Worm (Caenorhabditis elegans): ENCODE data around the gene imp-3.

The imp-3 gene

DNA sequence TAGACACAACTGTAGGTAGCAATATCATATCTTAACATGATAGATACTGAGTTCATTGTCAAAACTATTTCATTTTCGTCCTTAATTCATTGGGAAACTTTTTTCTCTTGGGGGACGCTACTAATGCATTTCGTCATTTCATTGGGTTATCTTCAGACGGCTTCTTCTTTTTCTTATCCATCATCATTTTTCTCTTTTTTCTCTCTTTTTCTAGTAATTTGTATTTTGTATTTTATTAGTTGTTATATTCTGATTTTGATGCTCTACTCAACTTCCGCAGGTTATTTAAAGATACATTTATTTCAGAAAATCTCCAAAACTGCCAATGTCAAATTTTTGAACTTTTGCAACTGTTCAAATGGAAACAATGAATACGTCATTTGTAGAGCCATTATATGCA, 45.9 kb downstream of the imp-3 start, which contains the start of gene npr-35:
TSS of gene npr-35 (plus strand) at position 301 of the 400 bp plus-strand sequence.
- TF ChIP-seq ztf-3 (GFP tag; optimal IDR thresholded peaks at IDR 0.05) (no peak), fkh-3 (tag; optimal IDR thresholded peaks at IDR 0.05) (no peak), ztf-28 (GFP tag; IDR thresholded peaks at IDR 0.05) (no peak), B0336.3 (GFP tag; IDR thresholded peaks at IDR 0.05) (no peak), F23B12.7 (tag; optimal IDR thresholded peaks at IDR 0.05; ENCODE audit: insufficient read depth) (no peak), bed-1 (GFP tag; IDR thresholded peaks at IDR 0.05) (no peak), nfya-1 (tag; optimal IDR thresholded peaks at IDR 0.05; ENCODE audit: borderline replicate concordance, insufficient read depth) (no peak), aptf-3 (GFP tag; IDR thresholded peaks at IDR 0.05) (no peak)

DNA sequence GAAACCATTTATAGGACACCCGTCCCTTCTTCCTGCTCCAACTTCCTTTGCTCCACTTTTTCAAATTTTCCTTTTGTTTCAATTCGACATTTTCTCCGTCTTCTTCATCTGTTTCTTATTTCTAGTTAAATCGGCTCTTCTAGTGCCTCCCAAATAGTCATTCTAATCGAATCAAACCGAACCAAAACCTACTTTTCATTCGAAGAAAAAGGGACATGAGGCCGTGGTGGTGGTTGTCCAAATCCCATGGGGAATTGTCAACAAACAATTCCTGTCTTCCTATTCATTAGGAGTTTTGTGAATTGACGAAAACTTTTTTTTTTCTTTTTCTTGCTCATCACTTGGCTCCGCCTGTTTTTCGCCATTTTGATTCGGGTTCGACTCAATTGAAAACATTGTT, 52.8 kb downstream of the imp-3 start:
- TF ChIP-seq egl-18 (GFP tag; IDR thresholded peaks at IDR 0.05), result no peak
